Worm (Caenorhabditis elegans) whole organism, L1 larva: ENCODE measurements around the gene sna-2.

ENCODE experiments used
- C04F5.9 ChIP-seq: sonication (generic microtip); optimal IDR thresholded peaks from 2 replicates; lab custom pipeline; 2016; ENCODE audit warnings: missing genetic modification characterization, missing compliant biosample characterization
- aha-1 ChIP-seq: fragments of 150-350 bp; optimal IDR thresholded peaks from 2 replicates; lab custom pipeline; 2014; ENCODE audit warnings: missing biosample characterization, missing genetic modification characterization
- aly-2 ChIP-seq: fragments of 150-350 bp; optimal IDR thresholded peaks from 2 replicates; lab custom pipeline; 2014; ENCODE audit warnings: missing biosample characterization, missing genetic modification characterization
- egl-27 ChIP-seq, 2 experiments: fragments of 150-350 bp in 1 of 2; sonication (generic microtip); optimal IDR thresholded peaks; 3 replicates each; lab custom pipeline; 2017 to 2018; ENCODE audit warnings: missing biosample characterization in 2 of 2, missing genetic modification characterization in 2 of 2, missing genetic modification reagents in 2 of 2
- elt-3 ChIP-seq, 6 experiments: fragments of 150-350 bp in 1 of 6; sonication (generic microtip); optimal IDR thresholded peaks; 2 replicates each; lab custom pipeline; 2017 to 2018; ENCODE audit warnings: missing biosample characterization in 6 of 6, missing genetic modification characterization in 6 of 6, inconsistent platforms in 1 of 6
- lin-15B ChIP-seq: fragments of 150-350 bp; sonication (generic microtip); optimal IDR thresholded peaks from 3 replicates; lab custom pipeline; 2014; ENCODE audit warnings: missing biosample characterization, missing genetic modification characterization
- lin-35 ChIP-seq, 2 experiments: fragments of 150-350 bp; optimal IDR thresholded peaks; 2 replicates each; lab custom pipeline; 2014; ENCODE audit warnings: missing biosample characterization in 2 of 2, missing genetic modification characterization in 2 of 2, missing genetic modification reagents in 2 of 2
- nhr-12 ChIP-seq: sonication (generic microtip); optimal IDR thresholded peaks from 2 replicates; lab custom pipeline; 2017; ENCODE audit warnings: missing biosample characterization, missing genetic modification characterization
- nhr-85 ChIP-seq: sonication (generic microtip); peaks from one replicate; lab custom pipeline; 2016; ENCODE audit warnings: missing genetic modification characterization, inconsistent platforms, missing compliant biosample characterization
- skn-1 ChIP-seq: fragments of 150-350 bp; optimal IDR thresholded peaks from 2 replicates; lab custom pipeline; 2014; ENCODE audit warnings: missing biosample characterization, missing genetic modification characterization
- sptf-1 ChIP-seq: fragments of 150-350 bp; optimal IDR thresholded peaks from 2 replicates; lab custom pipeline; 2014; ENCODE audit warnings: missing biosample characterization, missing genetic modification characterization
- sup-37 ChIP-seq: fragments of 200-800 bp; sonication (Bioruptor generic); optimal IDR thresholded peaks from 2 replicates; lab custom pipeline; 2018; ENCODE audit warnings: mild to moderate bottlenecking, missing genetic modification characterization, missing compliant biosample characterization
- unc-62 ChIP-seq: fragments of 150-350 bp; optimal IDR thresholded peaks from 2 replicates; lab custom pipeline; 2014; ENCODE audit warnings: missing biosample characterization, missing genetic modification reagents, missing genetic modification characterization
- unc-86 ChIP-seq: sonication (generic microtip); optimal IDR thresholded peaks from 2 replicates; lab custom pipeline; 2016; ENCODE audit warnings: missing genetic modification characterization, missing compliant biosample characterization

- no peak for TF ChIP-seq elt-3 (tag; optimal IDR thresholded peaks at IDR 0.05; lab: Kevin White, UChicago)
- TF ChIP-seq C04F5.9 (tag; lab: Kevin White, UChicago), result no peak
- no peak for TF ChIP-seq aha-1 (tag; lab: Kevin White, UChicago)
- TF ChIP-seq unc-86, result no peak
- TF ChIP-seq egl-27 (tag; optimal IDR thresholded peaks at IDR 0.05; lab: Kevin White, UChicago), result no peak
- TF ChIP-seq lin-15B (tag; lab: Kevin White, UChicago), result no peak
- no peak for TF ChIP-seq skn-1 (tag; lab: Kevin White, UChicago)
- TF ChIP-seq lin-35 (GFP tag; optimal IDR thresholded peaks at IDR 0.05; lab: Kevin White, UChicago), result no peak
- no peak for TF ChIP-seq sptf-1 (tag; lab: Kevin White, UChicago)
- no peak for TF ChIP-seq sup-37 (GFP tag; lab: Kevin White, UChicago)
- no peak for TF ChIP-seq unc-62
- no peak for TF ChIP-seq nhr-12
- no peak for TF ChIP-seq nhr-85 (tag; lab: Kevin White, UChicago)
- TF ChIP-seq aly-2, result no peak
These were observed 38.0 kb upstream of the sna-2 start, which contains the start of gene egl-20 for ce11 chrIV:9815432-9815831.
